Fruit fly (Drosophila melanogaster): Measurements from ENCODE around the gene Mayo.
A peak's percentile ranks its signal among the peaks of the same experiment; 100 is the strongest.

The Mayo gene

dm6 chr3R:31066356-31066755 is 42.6 kb downstream of the Mayo start (continued):
- TF ChIP-seq net (GFP tag; optimal IDR thresholded peaks at IDR 0.05) (no peak), salr (GFP tag; optimal IDR thresholded peaks at IDR 0.05) (no peak), acj6 (GFP tag; optimal IDR thresholded peaks at IDR 0.05) (no peak), CG11294 (GFP tag; IDR thresholded peaks at IDR 0.05) (no peak), ss (GFP tag; optimal IDR thresholded peaks at IDR 0.05) (no peak), CG8319 (GFP tag; optimal IDR thresholded peaks at IDR 0.05) (no peak), Eip93F (GFP tag; optimal IDR thresholded peaks at IDR 0.05) (no peak)

DNA sequence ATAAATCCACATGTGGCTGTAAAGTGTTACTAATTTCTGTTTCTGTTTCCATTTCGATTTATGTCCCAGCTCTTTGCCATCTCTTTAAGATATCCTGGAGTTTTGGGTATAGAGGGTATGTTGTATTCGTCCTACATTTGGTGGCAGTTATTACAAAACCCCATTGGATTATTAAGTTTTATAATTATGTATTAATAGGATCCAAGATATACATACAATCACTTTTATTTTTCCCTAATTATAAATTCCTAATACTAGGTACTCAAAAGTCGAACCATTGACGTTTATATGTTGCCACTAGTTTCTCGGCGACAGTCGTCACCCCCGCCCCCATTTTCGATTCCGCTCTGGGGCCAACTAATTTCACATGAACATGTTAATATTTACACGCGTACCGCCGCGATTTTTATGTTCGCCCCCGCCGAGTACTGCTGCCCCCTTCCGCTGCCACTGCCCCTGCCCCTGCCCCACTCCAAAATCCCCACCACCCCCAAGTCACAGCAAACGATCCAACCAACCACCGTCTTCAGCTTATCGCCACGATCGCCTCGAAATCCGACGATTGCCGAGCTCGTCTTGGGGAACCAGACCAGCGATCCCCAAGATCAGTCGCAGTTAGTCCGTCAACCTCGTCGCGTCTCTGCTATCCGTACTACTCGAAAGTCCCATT is 44.2 kb downstream of the Mayo start, which contains the start of gene Sox100B:
Gene Sox100B, plus strand, starts transcription at position 601 of the 670 bp plus-strand sequence.
- TF ChIP-seq CG6792 (GFP tag; optimal IDR thresholded peaks at IDR 0.05): no peak
- 0 out of 3 replicates have a peak, but pooled peaks have one; percentile 23 for TF ChIP-seq CG6163 (GFP tag; IDR thresholded peaks at IDR 0.05)
- TF ChIP-seq net (GFP tag; optimal IDR thresholded peaks at IDR 0.05): no peak
- no peak for TF ChIP-seq Hr4 (GFP tag; optimal IDR thresholded peaks at IDR 0.05)
- TF ChIP-seq CG6854 (GFP tag; optimal IDR thresholded peaks at IDR 0.05): no peak
- peak; percentile 60 for TF ChIP-seq svp (GFP tag)
- no peak for TF ChIP-seq CG9139 (GFP tag; optimal IDR thresholded peaks at IDR 0.05)
- TF ChIP-seq Ets96B (tag; optimal IDR thresholded peaks at IDR 0.05): peak; percentile 18
- peak; percentile 57 for TF ChIP-seq Eip78C (GFP tag)
- peak; percentile 23 for TF ChIP-seq CG3032 (tag; optimal IDR thresholded peaks at IDR 0.05)
- peak; percentile 67 for TF ChIP-seq fkh (GFP tag; optimal IDR thresholded peaks at IDR 0.05)

dm6 chr3R:31062344-31062964 is 46.5 kb downstream of the Mayo start:
- TF ChIP-seq ss (GFP tag; optimal IDR thresholded peaks at IDR 0.05) (peak; percentile 84 to 94), CG11902 (GFP tag; optimal IDR thresholded peaks at IDR 0.05) (no peak), Ets21C (GFP tag; optimal IDR thresholded peaks at IDR 0.05) (peak; percentile 34), CG11294 (GFP tag; IDR thresholded peaks at IDR 0.05) (peak; percentile 39; the same call in 1 of the 2 replicates), CG6276 (GFP tag; optimal IDR thresholded peaks at IDR 0.05) (peak; percentile 58), CG15336 (GFP tag; IDR thresholded peaks at IDR 0.05) (peak; percentile 75), pdm3 (GFP tag; optimal IDR thresholded peaks at IDR 0.05) (peak; percentile 47), CG10631 (GFP tag; optimal IDR thresholded peaks at IDR 0.05) (peak; percentile 36), CG3919 (GFP tag; optimal IDR thresholded peaks at IDR 0.05) (peak; percentile 35), CG6792 (GFP tag; optimal IDR thresholded peaks at IDR 0.05) (peak; percentile 19), CG11762 (GFP tag; optimal IDR thresholded peaks at IDR 0.05; ENCODE audit: insufficient read depth) (peak; percentile 25), dac (GFP tag; optimal IDR thresholded peaks at IDR 0.05) (no peak), Hr4 (GFP tag; optimal IDR thresholded peaks at IDR 0.05) (no peak), esn (GFP tag; optimal IDR thresholded peaks at IDR 0.05) (peak; percentile 56), vri (GFP tag; optimal IDR thresholded peaks at IDR 0.05) (peak; percentile 64), CG8119 (GFP tag; IDR thresholded peaks at IDR 0.05) (peak; percentile 88), Blimp-1 (GFP tag; optimal IDR thresholded peaks at IDR 0.05) (peak; percentile 18), Gug (GFP tag; IDR thresholded peaks at IDR 0.05) (peak; percentile 51; the same call in 1 of the 2 replicates), CG6808 (GFP tag; optimal IDR thresholded peaks at IDR 0.05) (peak; percentile 83), svp (GFP tag) (peak; percentile 76), acj6 (GFP tag; optimal IDR thresholded peaks at IDR 0.05) (peak; percentile 46), achi (GFP tag; optimal IDR thresholded peaks at IDR 0.05) (peak; percentile 49), lz (GFP tag; optimal IDR thresholded peaks at IDR 0.05) (peak; percentile 56), spab (GFP tag; optimal IDR thresholded peaks at IDR 0.05) (peak; percentile 74), CG9139 (GFP tag; optimal IDR thresholded peaks at IDR 0.05) (peak; percentile 83), CG6163 (GFP tag; IDR thresholded peaks at IDR 0.05) (peak; percentile 93), Eip78C (GFP tag) (peak; percentile 86), Sox14 (GFP tag; optimal IDR thresholded peaks at IDR 0.05) (peak; percentile 39), Sox102F (GFP tag; optimal IDR thresholded peaks at IDR 0.05) (peak; percentile 63), CG8632 (GFP tag; optimal IDR thresholded peaks at IDR 0.05) (peak; percentile 68), CG3032 (tag; optimal IDR thresholded peaks at IDR 0.05) (peak; percentile 71), CG6854 (GFP tag; optimal IDR thresholded peaks at IDR 0.05) (peak; percentile 34), CG7368 (GFP tag; optimal IDR thresholded peaks at IDR 0.05) (peak; percentile 71), CG4318 (GFP tag; optimal IDR thresholded peaks at IDR 0.05) (no peak), Met (GFP tag; optimal IDR thresholded peaks at IDR 0.05) (peak; percentile 63), CG16779 (tag; optimal IDR thresholded peaks at IDR 0.05) (peak; percentile 69), OdsH (GFP tag; optimal IDR thresholded peaks at IDR 0.05) (peak; percentile 30), salr (GFP tag; optimal IDR thresholded peaks at IDR 0.05) (peak; percentile 50 to 72)

All from whole organism, prepupa.